Worm (Caenorhabditis elegans) whole organism, early embryonic: ENCODE measurements around the gene F41C6.6.

ENCODE experiments used
- B0310.2 ChIP-seq: sonication (generic microtip); optimal IDR thresholded peaks from 2 replicates; lab custom pipeline; 2016; ENCODE audit warnings: mild to moderate bottlenecking, missing genetic modification characterization, missing compliant biosample characterization
- F13C5.2 ChIP-seq: sonication (generic microtip); optimal IDR thresholded peaks from 2 replicates; lab custom pipeline; 2017; ENCODE audit warnings: mild to moderate bottlenecking, missing genetic modification characterization, inconsistent platforms, missing compliant biosample characterization
- aly-1 ChIP-seq: sonication (generic microtip); optimal IDR thresholded peaks from 2 replicates; lab custom pipeline; 2016; ENCODE audit warnings: missing genetic modification characterization, missing compliant biosample characterization
- ama-1 ChIP-seq: fragments of 150-350 bp; optimal IDR thresholded peaks from 2 replicates; lab custom pipeline; 2014
- ceh-13 ChIP-seq: fragments of 200-800 bp; sonication (Bioruptor generic); optimal IDR thresholded peaks from 2 replicates; lab custom pipeline; 2018; ENCODE audit warnings: mild to moderate bottlenecking, missing genetic modification characterization, missing compliant biosample characterization
- ets-7 ChIP-seq: sonication (generic microtip); optimal IDR thresholded peaks from 2 replicates; lab custom pipeline; 2016; ENCODE audit warnings: missing genotype, missing genetic modification characterization, missing compliant biosample characterization
- flt-1 ChIP-seq: fragments of 200-800 bp; sonication (Bioruptor generic); IDR thresholded peaks from 2 replicates; pipeline ENCODE4 v1.3.6; 2022; ENCODE audit warnings: missing genetic modification characterization, missing compliant biosample characterization
- hmbx-1 ChIP-seq: sonication (generic microtip); optimal IDR thresholded peaks from 2 replicates; lab custom pipeline; 2016; ENCODE audit warnings: mild to moderate bottlenecking, missing genetic modification characterization, missing compliant biosample characterization
- hmg-4 ChIP-seq: fragments of 200-800 bp; sonication (Bioruptor generic); optimal IDR thresholded peaks from 2 replicates; lab custom pipeline; 2018; ENCODE audit warnings: mild to moderate bottlenecking, missing genetic modification characterization, missing compliant biosample characterization
- hnd-1 ChIP-seq: sonication (generic microtip); optimal IDR thresholded peaks from 2 replicates; lab custom pipeline; 2016; ENCODE audit warnings: missing genetic modification characterization, missing compliant biosample characterization
- pes-1 ChIP-seq: fragments of 200-800 bp; sonication (Bioruptor generic); IDR thresholded peaks from 2 replicates; pipeline ENCODE4 v1.3.6; 2022; ENCODE audit warnings: missing genetic modification reagents, missing genetic modification characterization, missing compliant biosample characterization
- scrt-1 ChIP-seq: fragments of 200-800 bp; sonication (Bioruptor generic); IDR thresholded peaks from 2 replicates; pipeline ENCODE4 v1.3.6; 2022; ENCODE audit warnings: missing genetic modification characterization, missing compliant biosample characterization
- tbx-11 ChIP-seq: fragments of 200-800 bp; sonication (Bioruptor generic); IDR thresholded peaks from 2 replicates; pipeline ENCODE4 v1.3.6; 2022; ENCODE audit warnings: missing genetic modification characterization, missing compliant biosample characterization
- tbx-37 ChIP-seq: fragments of 200-800 bp; sonication (Bioruptor generic); conservative IDR thresholded peaks from 2 replicates; pipeline ENCODE4 v1.3.6; 2022; ENCODE audit warnings: missing genetic modification reagents, missing genetic modification characterization, missing compliant biosample characterization

DNA sequence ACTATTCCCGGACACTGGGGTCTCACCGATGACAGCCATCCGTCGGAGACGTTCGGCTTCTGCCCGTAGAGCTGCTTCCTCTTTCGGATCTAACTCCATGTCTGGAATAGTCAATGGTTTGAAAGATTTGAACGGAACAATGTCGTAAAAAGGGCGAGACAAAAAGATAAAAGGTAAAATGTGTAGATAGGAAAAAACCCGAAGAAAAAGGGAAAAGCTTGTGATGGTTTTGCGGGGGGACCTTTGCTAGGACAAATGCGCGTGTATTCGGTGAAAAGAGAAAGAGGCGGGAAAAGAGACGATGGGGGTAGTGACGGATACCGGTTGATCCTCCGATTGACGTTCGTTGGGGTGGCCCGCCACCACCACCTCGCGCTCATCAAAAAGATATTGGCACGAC, 4.3 kb downstream of the F41C6.6 start, which contains the start of gene col-173:
- no peak for TF ChIP-seq ets-7
- no peak for TF ChIP-seq F13C5.2 (tag; lab: Kevin White, UChicago)
- no peak for TF ChIP-seq scrt-1
- TF ChIP-seq B0310.2 (tag; lab: Kevin White, UChicago): no peak
- TF ChIP-seq ama-1 (lab: Kevin White, UChicago): no peak
- TF ChIP-seq hmbx-1 (tag; lab: Kevin White, UChicago): no peak
- no peak for TF ChIP-seq aly-1 (tag; lab: Kevin White, UChicago)
- TF ChIP-seq pes-1: no peak
- TF ChIP-seq flt-1: no peak
- TF ChIP-seq tbx-37 (GFP tag; lab: Robert Waterston, UW): no peak
- TF ChIP-seq hmg-4 (GFP tag; lab: Kevin White, UChicago): no peak
- TF ChIP-seq tbx-11 (GFP tag; lab: Robert Waterston, UW): no peak
- TF ChIP-seq ceh-13 (GFP tag; lab: Kevin White, UChicago): no peak
- TF ChIP-seq hnd-1: no peak
